Worm (Caenorhabditis elegans): ENCODE data around the gene set-17.

Gene set-17

ce11 chrII:8891606-8892005 is 48.7 kb downstream of the set-17 start:
- no peak for TF ChIP-seq pax-1 (tag; optimal IDR thresholded peaks at IDR 0.05)
- no peak for TF ChIP-seq ttx-3 (tag; optimal IDR thresholded peaks at IDR 0.05)
- TF ChIP-seq ceh-24 (tag; optimal IDR thresholded peaks at IDR 0.05), result no peak
- TF ChIP-seq sdc-2 (tag; optimal IDR thresholded peaks at IDR 0.05), result no peak
- TF ChIP-seq ceh-22 (tag; optimal IDR thresholded peaks at IDR 0.05), result no peak
- TF ChIP-seq ama-1 (optimal IDR thresholded peaks at IDR 0.05), result no peak
- no peak for TF ChIP-seq sox-4 (tag; optimal IDR thresholded peaks at IDR 0.05)
- no peak for TF ChIP-seq ztf-16 (tag; optimal IDR thresholded peaks at IDR 0.05)
- TF ChIP-seq ref-2 (tag; optimal IDR thresholded peaks at IDR 0.05), result no peak
- TF ChIP-seq ceh-45 (GFP tag; IDR thresholded peaks at IDR 0.05), result no peak
- TF ChIP-seq hlh-8 (tag; optimal IDR thresholded peaks at IDR 0.05), result no peak
- TF ChIP-seq odd-2 (tag; optimal IDR thresholded peaks at IDR 0.05), result no peak
- TF ChIP-seq zip-5 (tag; optimal IDR thresholded peaks at IDR 0.05), result no peak
- TF ChIP-seq F13H6.1 (tag; optimal IDR thresholded peaks at IDR 0.05), result no peak
- no peak for TF ChIP-seq ceh-19 (GFP tag; optimal IDR thresholded peaks at IDR 0.05)
- TF ChIP-seq ceh-34 (tag; optimal IDR thresholded peaks at IDR 0.05), result no peak
- no peak for TF ChIP-seq npax-4 (tag; optimal IDR thresholded peaks at IDR 0.05)
- TF ChIP-seq hlh-13 (GFP tag; optimal IDR thresholded peaks at IDR 0.05), result no peak

- TF ChIP-seq ceh-30 (tag; optimal IDR thresholded peaks at IDR 0.05), result no peak
- TF ChIP-seq dve-1 (tag; optimal IDR thresholded peaks at IDR 0.05), result no peak
- no peak for TF ChIP-seq ama-1 (optimal IDR thresholded peaks at IDR 0.05)
- no peak for TF ChIP-seq F13H6.1 (tag; optimal IDR thresholded peaks at IDR 0.05)
- TF ChIP-seq ahr-1 (tag; optimal IDR thresholded peaks at IDR 0.05), result no peak
- TF ChIP-seq ceh-9 (tag; optimal IDR thresholded peaks at IDR 0.05), result no peak
- no peak for TF ChIP-seq ceh-31 (tag; optimal IDR thresholded peaks at IDR 0.05)
- no peak for TF ChIP-seq K09A11.1 (tag; optimal IDR thresholded peaks at IDR 0.05; ENCODE audit: insufficient read depth)
- TF ChIP-seq ceh-24 (tag; optimal IDR thresholded peaks at IDR 0.05), result no peak
- no peak for TF ChIP-seq unc-3 (GFP tag; conservative IDR thresholded peaks at IDR 0.05)
- TF ChIP-seq unc-3 (tag; optimal IDR thresholded peaks at IDR 0.05), result no peak
- TF ChIP-seq che-1 (tag; optimal IDR thresholded peaks at IDR 0.05), result no peak
- TF ChIP-seq pha-2 (tag; optimal IDR thresholded peaks at IDR 0.05), result no peak
- TF ChIP-seq gmeb-2 (tag; optimal IDR thresholded peaks at IDR 0.05), result no peak
- no peak for TF ChIP-seq dmd-4 (tag; optimal IDR thresholded peaks at IDR 0.05; ENCODE audit: borderline replicate concordance)
- no peak for TF ChIP-seq sox-4 (tag; optimal IDR thresholded peaks at IDR 0.05)
- TF ChIP-seq ceh-14 (tag; optimal IDR thresholded peaks at IDR 0.05), result no peak
Measured at ce11 chrII:8891042-8891441, 49.2 kb downstream of the set-17 start.

ce11 chrII:8890530-8890929 is 49.8 kb downstream of the set-17 start:
- TF ChIP-seq elt-2 (tag; optimal IDR thresholded peaks at IDR 0.05) (no peak), madf-2 (tag; optimal IDR thresholded peaks at IDR 0.05) (no peak), ceh-22 (tag; optimal IDR thresholded peaks at IDR 0.05) (no peak), ceh-6 (GFP tag; optimal IDR thresholded peaks at IDR 0.05) (no peak), ceh-48 (tag; optimal IDR thresholded peaks at IDR 0.05) (no peak), F13H6.1 (tag; optimal IDR thresholded peaks at IDR 0.05) (no peak), C38D4.7 (GFP tag; optimal IDR thresholded peaks at IDR 0.05) (no peak), lim-6 (tag; optimal IDR thresholded peaks at IDR 0.05) (no peak), unc-3 (GFP tag; conservative IDR thresholded peaks at IDR 0.05) (no peak), unc-3 (tag; optimal IDR thresholded peaks at IDR 0.05) (no peak), C08G9.2 (tag; optimal IDR thresholded peaks at IDR 0.05) (no peak)

- TF ChIP-seq mec-3 (tag; optimal IDR thresholded peaks at IDR 0.05; ENCODE audit: borderline replicate concordance), result no peak
- TF ChIP-seq gmeb-2 (tag; optimal IDR thresholded peaks at IDR 0.05), result no peak
- no peak for TF ChIP-seq unc-42 (tag; optimal IDR thresholded peaks at IDR 0.05)
- TF ChIP-seq ceh-2 (tag; optimal IDR thresholded peaks at IDR 0.05), result no peak
- TF ChIP-seq rnt-1 (tag; optimal IDR thresholded peaks at IDR 0.05), result no peak
Measured at ce11 chrII:8890017-8890416, 50.3 kb downstream of the set-17 start.

Data from whole organism, late embryonic.